Fruit fly (Drosophila melanogaster) Kc167 (cell line): ENCODE results near the gene CG14277.

Source experiments
- Myc ChIP-seq: fragments of >200 bp; optimal IDR thresholded peaks from 2 replicates; lab custom pipeline; 2017; ENCODE audit warnings: missing external identifiers
- Sin3A ChIP-seq: fragments of >200 bp; optimal IDR thresholded peaks from 2 replicates; lab custom pipeline; 2018; ENCODE audit warnings: missing external identifiers
- h ChIP-seq: fragments of >200 bp; optimal IDR thresholded peaks from 3 replicates; lab custom pipeline; 2018; ENCODE audit warnings: missing external identifiers
- insv ChIP-seq: fragments of >200 bp; optimal IDR thresholded peaks from 3 replicates; lab custom pipeline; 2018; ENCODE audit warnings: missing external identifiers
- psq ChIP-seq: fragments of >200 bp; optimal IDR thresholded peaks from 2 replicates; lab custom pipeline; 2017; ENCODE audit warnings: missing external identifiers
- ttk ChIP-seq: sonication (Bioruptor generic); optimal IDR thresholded peaks from 2 replicates; lab custom pipeline; 2017; ENCODE audit warnings: missing external identifiers

The CG14277 gene

dm6 chr2L:8243903-8244302 lies 1.6 kb downstream of the CG14277 start, which contains the start of gene CG43057:
TSS of gene CG43057 (minus strand) at chr2L:8244003.
- TF ChIP-seq psq (lab: Kevin White, UChicago) (no peak), Myc (lab: Kevin White, UChicago) (no peak), ttk (lab: Kevin White, UChicago) (no peak), Sin3A (no peak), insv (lab: Kevin White, UChicago) (no peak), h (lab: Kevin White, UChicago) (no peak)

dm6 chr2L:8255406-8255805 lies 13.1 kb downstream of the CG14277 start:
- no peak for TF ChIP-seq h (lab: Kevin White, UChicago)
- TF ChIP-seq Myc (lab: Kevin White, UChicago), result no peak
- no peak for TF ChIP-seq Sin3A
- no peak for TF ChIP-seq psq (lab: Kevin White, UChicago)
- no peak for TF ChIP-seq ttk (lab: Kevin White, UChicago)
- TF ChIP-seq insv (lab: Kevin White, UChicago), result no peak

- no peak for TF ChIP-seq insv (lab: Kevin White, UChicago)
These were observed 15.3 kb downstream of the CG14277 start, which contains the start of gene CG8086 for dm6 chr2L:8257401-8258266. TSS of gene CG8086 (minus strand) at chr2L:8257502.

- TF ChIP-seq ttk (lab: Kevin White, UChicago), result no peak
- no peak for TF ChIP-seq psq (lab: Kevin White, UChicago)
- TF ChIP-seq Myc (lab: Kevin White, UChicago), result no peak
These were observed 23.9 kb downstream of the CG14277 start for dm6 chr2L:8266145-8266544.

dm6 chr2L:8266670-8267435 lies 24.6 kb downstream of the CG14277 start:
- no peak for TF ChIP-seq ttk (lab: Kevin White, UChicago)
- TF ChIP-seq Sin3A, result no peak
- TF ChIP-seq psq (lab: Kevin White, UChicago), result no peak
- no peak for TF ChIP-seq insv (lab: Kevin White, UChicago)
- TF ChIP-seq Myc (lab: Kevin White, UChicago), result no peak
- TF ChIP-seq h (lab: Kevin White, UChicago), result no peak

DNA sequence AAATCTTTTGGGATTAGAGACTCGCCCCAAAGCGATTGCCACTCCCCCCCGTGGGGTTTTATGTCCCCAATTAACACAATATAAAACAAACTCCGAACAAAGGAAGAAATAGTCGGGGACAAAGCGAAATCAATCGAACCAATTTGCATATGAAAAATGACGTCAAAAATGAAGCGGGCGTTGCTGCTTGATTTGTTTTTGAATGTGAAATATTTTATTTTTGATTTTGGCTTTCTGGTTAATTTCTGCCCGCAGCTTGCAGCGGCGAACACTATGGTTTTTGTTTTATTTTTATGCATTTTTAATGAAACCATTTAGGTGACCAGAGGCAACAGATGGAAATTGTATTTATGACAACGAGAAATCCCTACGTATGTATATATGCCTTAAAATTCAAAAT lies 26.4 kb downstream of the CG14277 start:
- no peak for TF ChIP-seq psq (lab: Kevin White, UChicago)
- no peak for TF ChIP-seq h (lab: Kevin White, UChicago)
- no peak for TF ChIP-seq insv (lab: Kevin White, UChicago)

dm6 chr2L:8270916-8271315 lies 28.6 kb downstream of the CG14277 start:
- TF ChIP-seq Myc (lab: Kevin White, UChicago) (no peak), Sin3A (no peak), ttk (lab: Kevin White, UChicago) (no peak), psq (lab: Kevin White, UChicago) (no peak), insv (lab: Kevin White, UChicago) (no peak), h (lab: Kevin White, UChicago) (no peak)

DNA sequence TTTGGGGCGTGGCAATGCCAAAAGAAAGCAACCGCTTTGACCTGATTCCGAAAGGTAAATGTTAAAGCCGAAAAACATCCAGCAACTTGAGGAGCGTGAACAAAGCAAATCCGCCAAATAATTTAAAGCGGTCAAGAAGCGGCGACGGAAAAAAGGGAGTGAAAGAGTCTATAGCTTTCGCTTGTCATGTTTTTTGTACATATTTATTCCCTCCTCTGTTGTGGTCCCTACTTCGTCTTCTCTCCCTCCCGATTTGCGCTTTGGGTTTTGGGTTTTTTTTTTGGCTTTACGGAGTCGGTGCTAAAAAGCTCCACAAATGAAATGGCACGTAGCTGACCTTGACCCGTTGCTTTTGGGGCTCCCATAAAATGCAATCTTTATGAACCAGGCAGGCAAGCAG lies 31.8 kb downstream of the CG14277 start:
- TF ChIP-seq h (lab: Kevin White, UChicago) (no peak), insv (lab: Kevin White, UChicago) (no peak), psq (lab: Kevin White, UChicago) (no peak), ttk (lab: Kevin White, UChicago) (no peak), Sin3A (no peak), Myc (lab: Kevin White, UChicago) (no peak)

DNA sequence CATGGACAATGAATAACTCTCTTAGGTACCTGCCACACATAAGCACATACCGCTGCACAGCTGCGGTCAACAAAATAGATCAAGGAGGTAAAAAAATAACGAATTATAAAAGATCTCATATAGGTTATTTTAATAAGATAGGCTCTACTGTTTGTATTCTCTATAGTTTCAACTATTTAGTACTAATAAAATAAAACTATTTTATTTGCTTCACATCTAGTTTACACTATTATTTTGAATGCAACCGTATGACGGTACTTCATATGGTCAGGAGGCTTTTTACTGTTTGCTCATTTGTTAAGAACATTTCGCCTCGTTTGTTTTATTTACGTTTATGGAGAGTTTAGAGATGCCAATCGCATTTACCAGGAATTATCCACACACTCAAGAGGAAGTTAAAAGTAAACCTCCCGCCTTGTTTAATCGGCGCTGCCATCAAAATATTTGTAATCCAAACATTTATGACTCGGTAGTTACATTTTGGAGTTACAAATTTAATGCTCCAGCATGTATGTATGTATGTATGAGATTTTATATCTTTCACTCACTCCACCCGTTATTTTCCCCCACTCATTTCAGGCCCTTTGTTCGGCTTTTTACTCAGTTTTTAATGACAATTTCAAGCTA lies 32.8 kb downstream of the CG14277 start:
- TF ChIP-seq Myc (lab: Kevin White, UChicago) (no peak), ttk (lab: Kevin White, UChicago) (no peak), psq (lab: Kevin White, UChicago) (no peak), Sin3A (no peak), insv (lab: Kevin White, UChicago) (no peak), h (lab: Kevin White, UChicago) (no peak)

DNA sequence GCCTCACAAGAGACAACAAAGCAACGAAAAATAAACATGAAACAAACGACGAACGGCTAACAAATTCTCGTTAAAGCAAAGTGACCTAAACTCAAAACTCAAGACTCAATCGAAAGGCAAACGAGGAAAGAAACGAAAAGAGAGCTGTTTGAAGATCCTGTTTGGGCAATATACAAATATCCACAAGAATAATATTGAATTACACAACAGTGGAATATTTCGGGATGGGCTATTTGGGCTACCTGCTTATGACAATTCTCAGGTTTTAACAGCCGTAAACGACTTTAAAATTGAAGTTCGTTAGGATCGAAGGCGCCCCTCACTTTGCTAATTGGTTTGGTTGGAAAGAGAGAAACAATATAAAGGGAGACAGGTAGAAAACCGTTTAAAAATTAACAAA lies 34.0 kb downstream of the CG14277 start:
- no peak for TF ChIP-seq ttk (lab: Kevin White, UChicago)
- TF ChIP-seq insv (lab: Kevin White, UChicago), result no peak
- TF ChIP-seq psq (lab: Kevin White, UChicago), result no peak
- no peak for TF ChIP-seq h (lab: Kevin White, UChicago)
- no peak for TF ChIP-seq Sin3A
- TF ChIP-seq Myc (lab: Kevin White, UChicago), result no peak

dm6 chr2L:8276880-8277279 lies 34.6 kb downstream of the CG14277 start:
- TF ChIP-seq Sin3A (no peak), psq (lab: Kevin White, UChicago) (no peak), ttk (lab: Kevin White, UChicago) (no peak), h (lab: Kevin White, UChicago) (no peak), insv (lab: Kevin White, UChicago) (no peak), Myc (lab: Kevin White, UChicago) (no peak)
